Fruit fly (Drosophila melanogaster): ENCODE results near the gene cyst.

The cyst gene

dm6 chr2L:19508361-19508918 lies at the start of gene cyst (continued):
- no peak for TF ChIP-seq fu2 (GFP tag; optimal IDR thresholded peaks at IDR 0.05)
- no peak for TF ChIP-seq disco-r (GFP tag; optimal IDR thresholded peaks at IDR 0.05)
- TF ChIP-seq BtbVII (GFP tag; optimal IDR thresholded peaks at IDR 0.05) = no peak
- TF ChIP-seq CG10267 (tag; optimal IDR thresholded peaks at IDR 0.05) = peak; percentile 95
- TF ChIP-seq Asciz (GFP tag; optimal IDR thresholded peaks at IDR 0.05) = no peak
- TF ChIP-seq chm (GFP tag; IDR thresholded peaks at IDR 0.05) = no peak
- no peak for TF ChIP-seq CG15601 (tag; optimal IDR thresholded peaks at IDR 0.05)
- peak in 1 of 2 experiments; percentile 39 for TF ChIP-seq insv (GFP tag; optimal IDR thresholded peaks at IDR 0.05)
- TF ChIP-seq ash1 (GFP tag; optimal IDR thresholded peaks at IDR 0.05) = no peak
- no peak for TF ChIP-seq CG6254 (GFP tag; optimal IDR thresholded peaks at IDR 0.05)
- TF ChIP-seq Rx (GFP tag; IDR thresholded peaks at IDR 0.05) = no peak
- peak; percentile 60 for TF ChIP-seq nmo (GFP tag; optimal IDR thresholded peaks at IDR 0.05)
- TF ChIP-seq Xbp1 (GFP tag; optimal IDR thresholded peaks at IDR 0.05) = peak; percentile 38
- TF ChIP-seq tap (tag; optimal IDR thresholded peaks at IDR 0.05) = no peak
- TF ChIP-seq nau (GFP tag; optimal IDR thresholded peaks at IDR 0.05) = no peak
- TF ChIP-seq CG3407 (GFP tag; optimal IDR thresholded peaks at IDR 0.05) = no peak
- no peak for TF ChIP-seq ro (GFP tag; IDR thresholded peaks at IDR 0.05)
- TF ChIP-seq jumu (GFP tag; optimal IDR thresholded peaks at IDR 0.05) = peak; percentile 42
- TF ChIP-seq CG14050 (GFP tag; IDR thresholded peaks at IDR 0.05) = no peak
- TF ChIP-seq al (GFP tag; IDR thresholded peaks at IDR 0.05) = no peak
- no peak for TF ChIP-seq CG32772 (GFP tag; IDR thresholded peaks at IDR 0.05)
- no peak for TF ChIP-seq odd (GFP tag; optimal IDR thresholded peaks at IDR 0.05)
- no peak for TF ChIP-seq ewg (GFP tag; optimal IDR thresholded peaks at IDR 0.05)
- peak; percentile 35 for TF ChIP-seq CG30020 (tag; optimal IDR thresholded peaks at IDR 0.05)
- peak; percentile 92 for TF ChIP-seq mld (GFP tag; IDR thresholded peaks at IDR 0.05; ENCODE audit: partially characterized antibody)
- peak; percentile 34 for TF ChIP-seq maf-S (GFP tag; optimal IDR thresholded peaks at IDR 0.05)
- TF ChIP-seq CG6689 (GFP tag; IDR thresholded peaks at IDR 0.05) = no peak
- TF ChIP-seq CG15514 (GFP tag; optimal IDR thresholded peaks at IDR 0.05) = peak; percentile 83
- peak; percentile 1 for TF ChIP-seq CG7786 (GFP tag; optimal IDR thresholded peaks at IDR 0.05)
- no peak for TF ChIP-seq Neu2 (GFP tag; optimal IDR thresholded peaks at IDR 0.05; ENCODE audit: borderline replicate concordance)
- TF ChIP-seq Dll (GFP tag; IDR thresholded peaks at IDR 0.05; ENCODE audit: partially characterized antibody) = peak; percentile 97
- TF ChIP-seq Dref (GFP tag; IDR thresholded peaks at IDR 0.05) = peak; percentile 69
- no peak for TF ChIP-seq CG16779 (GFP tag; IDR thresholded peaks at IDR 0.05)
- no peak for TF ChIP-seq CG10209 (GFP tag; optimal IDR thresholded peaks at IDR 0.05)
- TF ChIP-seq CG43689 (GFP tag; IDR thresholded peaks at IDR 0.05) = no peak
- TF ChIP-seq Eip74EF (GFP tag; optimal IDR thresholded peaks at IDR 0.05) = no peak
- TF ChIP-seq slbo (GFP tag; IDR thresholded peaks at IDR 0.05) = peak; percentile 55; the same call in 1 of the 2 replicates
- TF ChIP-seq CG15073 (GFP tag; optimal IDR thresholded peaks at IDR 0.05) = no peak
- TF ChIP-seq CG4854 (GFP tag; optimal IDR thresholded peaks at IDR 0.05) = no peak
- peak; percentile 18; the same call in 1 of the 2 replicates for TF ChIP-seq CG8765 (GFP tag; IDR thresholded peaks at IDR 0.05)
- no peak for TF ChIP-seq Deaf1 (tag; optimal IDR thresholded peaks at IDR 0.05)
- TF ChIP-seq Myb (GFP tag; optimal IDR thresholded peaks at IDR 0.05) = peak; percentile 99
- no peak for TF ChIP-seq Bdp1 (GFP tag; optimal IDR thresholded peaks at IDR 0.05)
- TF ChIP-seq CG11093 (GFP tag; IDR thresholded peaks at IDR 0.05) = no peak
- no peak for TF ChIP-seq CG9437 (GFP tag; optimal IDR thresholded peaks at IDR 0.05)
- peak; percentile 18 for TF ChIP-seq CTCF (GFP tag; optimal IDR thresholded peaks at IDR 0.05)
- TF ChIP-seq Sin3A (optimal IDR thresholded peaks at IDR 0.05) = peak; percentile 97
- TF ChIP-seq H15 (GFP tag; IDR thresholded peaks at IDR 0.05) = no peak
- no peak for TF ChIP-seq emc (GFP tag; optimal IDR thresholded peaks at IDR 0.05)
- TF ChIP-seq sr (GFP tag; IDR thresholded peaks at IDR 0.05) = peak; percentile 60; the same call in 1 of the 3 replicates
- TF ChIP-seq btn (GFP tag; optimal IDR thresholded peaks at IDR 0.05) = no peak
- peak; percentile 46; the same call in 1 of the 2 replicates for TF ChIP-seq klu (GFP tag; IDR thresholded peaks at IDR 0.05)
